Worm (Caenorhabditis elegans) whole organism, mixed stage, embryonic: ENCODE measurements around the gene srlf-36.

ENCODE experiments used
- blmp-1 ChIP-seq: fragments of 150-350 bp; optimal IDR thresholded peaks from 2 replicates; lab custom pipeline; 2014; ENCODE audit warnings: missing biosample characterization, missing genetic modification characterization
- drap-1 ChIP-seq: fragments of 200-800 bp; sonication (Bioruptor generic); optimal IDR thresholded peaks from 3 replicates; lab custom pipeline; 2018; ENCODE audit warnings: mild to moderate bottlenecking, missing genetic modification characterization, missing compliant biosample characterization
- lin-13 ChIP-seq: fragments of 150-350 bp; optimal IDR thresholded peaks from 2 replicates; lab custom pipeline; 2014; ENCODE audit warnings: missing biosample characterization, missing genetic modification characterization
- mep-1 ChIP-seq: fragments of 150-350 bp; optimal IDR thresholded peaks from 2 replicates; lab custom pipeline; 2017; ENCODE audit warnings: missing biosample characterization, missing genetic modification reagents, missing genetic modification characterization, inconsistent platforms
- nhr-237 ChIP-seq: fragments of 150-350 bp; optimal IDR thresholded peaks from 2 replicates; lab custom pipeline; 2014; ENCODE audit warnings: missing biosample characterization, missing genetic modification characterization
- nhr-28 ChIP-seq: fragments of 150-350 bp; optimal IDR thresholded peaks from 2 replicates; lab custom pipeline; 2014; ENCODE audit warnings: missing biosample characterization, missing genetic modification characterization
- nhr-76 ChIP-seq: sonication (generic microtip); optimal IDR thresholded peaks from 2 replicates; lab custom pipeline; 2017; ENCODE audit warnings: missing biosample characterization, missing genetic modification characterization
- pha-4 ChIP-seq: fragments of 150-350 bp; optimal IDR thresholded peaks from 2 replicates; lab custom pipeline; 2018; ENCODE audit warnings: missing biosample characterization, missing genetic modification reagents, missing genetic modification characterization
- snpc-4 ChIP-seq: fragments of 150-350 bp; optimal IDR thresholded peaks from 2 replicates; lab custom pipeline; 2014; ENCODE audit warnings: missing biosample characterization, missing genetic modification characterization
- sptf-1 ChIP-seq: sonication (generic microtip); optimal IDR thresholded peaks from 2 replicates; lab custom pipeline; 2017; ENCODE audit warnings: mild to moderate bottlenecking, missing genetic modification characterization, moderate library complexity, missing compliant biosample characterization
- tbx-8 ChIP-seq: fragments of 200-800 bp; sonication (Bioruptor generic); optimal IDR thresholded peaks from 2 replicates; lab custom pipeline; 2018; ENCODE audit warnings: mild to moderate bottlenecking, missing genetic modification characterization, moderate library complexity, missing compliant biosample characterization
- unc-39 ChIP-seq: fragments of 150-350 bp; optimal IDR thresholded peaks from 2 replicates; lab custom pipeline; 2014; ENCODE audit warnings: missing biosample characterization, missing genetic modification characterization
- unc-62 ChIP-seq: fragments of 150-350 bp; optimal IDR thresholded peaks from 2 replicates; lab custom pipeline; 2014; ENCODE audit warnings: missing biosample characterization, missing genetic modification reagents, missing genetic modification characterization
- ztf-11 ChIP-seq: fragments of 150-350 bp; optimal IDR thresholded peaks from 2 replicates; lab custom pipeline; 2014; ENCODE audit warnings: missing biosample characterization, missing genetic modification characterization

- TF ChIP-seq nhr-76 (no peak), mep-1 (tag; lab: Kevin White, UChicago) (no peak), sptf-1 (tag; lab: Kevin White, UChicago) (no peak), unc-62 (GFP tag; lab: Kevin White, UChicago) (no peak), pha-4 (tag; lab: Kevin White, UChicago) (no peak), nhr-28 (tag; lab: Kevin White, UChicago) (no peak), ztf-11 (tag; lab: Kevin White, UChicago) (no peak), lin-13 (tag; lab: Kevin White, UChicago) (no peak), tbx-8 (GFP tag; lab: Kevin White, UChicago) (no peak), nhr-237 (tag; lab: Kevin White, UChicago) (no peak), snpc-4 (tag; lab: Kevin White, UChicago) (no peak), unc-39 (tag; lab: Kevin White, UChicago) (no peak), blmp-1 (no peak), drap-1 (GFP tag; lab: Kevin White, UChicago) (no peak)
These were observed 30.6 kb downstream of the srlf-36 start, which contains the start of gene K06H6.4 for ce11 chrV:578977-579376.
